Fruit fly (Drosophila melanogaster) whole organism, embryonic: ENCODE results near the gene CG15543.

Experiments
- Awh ChIP-seq: fragments of 200-800 bp; sonication (Bioruptor generic); IDR thresholded peaks from 2 replicates; pipeline ENCODE4, ENCODE4 v1.3.6; 2022; ENCODE audit warnings: missing biosample characterization, missing genetic modification characterization
- Blimp-1 ChIP-seq: fragments of 200-800 bp; sonication (Bioruptor generic); optimal IDR thresholded peaks from 3 replicates; lab custom pipeline; 2018; ENCODE audit warnings: missing biosample characterization, missing genetic modification characterization, mild to moderate bottlenecking, moderate library complexity, missing genetic modification reagents
- CG11247 ChIP-seq: fragments of 200-800 bp; sonication (Bioruptor generic); IDR thresholded peaks from 2 replicates; pipeline ENCODE4 v1.3.6; 2022; ENCODE audit warnings: missing biosample characterization, missing genetic modification characterization
- CG12071 ChIP-seq: fragments of 200-800 bp; sonication (Bioruptor generic); optimal IDR thresholded peaks from 3 replicates; lab custom pipeline; 2018; ENCODE audit warnings: missing biosample characterization, mild to moderate bottlenecking, missing genetic modification characterization
- CG12391 ChIP-seq: fragments of 200-800 bp; sonication (Bioruptor generic); optimal IDR thresholded peaks from 3 replicates; lab custom pipeline; 2018; ENCODE audit warnings: missing biosample characterization, mild to moderate bottlenecking, missing genetic modification characterization, moderate library complexity
- CG15601 ChIP-seq: fragments of 200-800 bp; sonication (Bioruptor generic); optimal IDR thresholded peaks from 3 replicates; lab custom pipeline; 2019; ENCODE audit warnings: missing biosample characterization, mild to moderate bottlenecking, missing genetic modification characterization, moderate library complexity
- CG1602 ChIP-seq: fragments of 200-800 bp; sonication (Bioruptor generic); optimal IDR thresholded peaks from 3 replicates; lab custom pipeline; 2016; ENCODE audit warnings: missing biosample characterization, missing genetic modification characterization
- CG1603 ChIP-seq: fragments of 200-800 bp; sonication (Bioruptor generic); optimal IDR thresholded peaks from 2 replicates; lab custom pipeline; 2019; ENCODE audit warnings: missing biosample characterization, mild to moderate bottlenecking, missing genetic modification characterization, moderate library complexity
- CG17568 ChIP-seq: fragments of 200-800 bp; sonication (Bioruptor generic); optimal IDR thresholded peaks from 2 replicates; lab custom pipeline; 2018; ENCODE audit warnings: missing biosample characterization, mild to moderate bottlenecking, missing genetic modification characterization, moderate library complexity
- CG17802 ChIP-seq: fragments of 200-800 bp; sonication (Bioruptor generic); optimal IDR thresholded peaks from 2 replicates; lab custom pipeline; 2018; ENCODE audit warnings: missing biosample characterization, mild to moderate bottlenecking, missing genetic modification characterization, moderate library complexity
- CG2202 ChIP-seq: fragments of 200-800 bp; sonication (Bioruptor generic); optimal IDR thresholded peaks from 2 replicates; lab custom pipeline; 2018; ENCODE audit warnings: missing biosample characterization, mild to moderate bottlenecking, missing genetic modification characterization
- CG30431 ChIP-seq: fragments of 200-800 bp; sonication (Bioruptor generic); optimal IDR thresholded peaks from 2 replicates; lab custom pipeline; 2017; ENCODE audit warnings: missing biosample characterization, missing genetic modification characterization
- CG3847 ChIP-seq: fragments of 200-800 bp; sonication (Bioruptor generic); IDR thresholded peaks from 2 replicates; pipeline ENCODE4 v1.3.6; 2022; ENCODE audit warnings: missing biosample characterization, missing genetic modification characterization
- CG5953 ChIP-seq: fragments of 200-800 bp; sonication (Bioruptor generic); IDR thresholded peaks from 2 replicates; pipeline ENCODE4 v1.3.6; 2022; ENCODE audit warnings: missing biosample characterization, missing genetic modification characterization
- CG6175 ChIP-seq: fragments of 200-800 bp; sonication (Bioruptor generic); IDR thresholded peaks from 3 replicates; pipeline ENCODE4 v1.3.6; 2022; ENCODE audit warnings: missing biosample characterization, missing genetic modification characterization
- CG6765 ChIP-seq: fragments of 200-800 bp; sonication (Bioruptor generic); optimal IDR thresholded peaks from 3 replicates; lab custom pipeline; 2017; ENCODE audit warnings: missing biosample characterization, mild to moderate bottlenecking, missing genetic modification characterization
- CG6854 ChIP-seq: fragments of 200-800 bp; sonication (Bioruptor generic); optimal IDR thresholded peaks from 3 replicates; lab custom pipeline; 2017; ENCODE audit warnings: missing biosample characterization, mild to moderate bottlenecking, missing genetic modification characterization
- CG7271 ChIP-seq: fragments of 200-800 bp; sonication (Bioruptor generic); optimal IDR thresholded peaks from 2 replicates; lab custom pipeline; 2018; ENCODE audit warnings: missing biosample characterization, mild to moderate bottlenecking, missing genetic modification characterization, moderate library complexity
- CG8089 ChIP-seq: fragments of 200-800 bp; sonication (Bioruptor generic); optimal IDR thresholded peaks from 3 replicates; lab custom pipeline; 2016; ENCODE audit warnings: missing biosample characterization, missing genetic modification characterization
- CG8359 ChIP-seq: fragments of 200-800 bp; sonication (Bioruptor generic); optimal IDR thresholded peaks from 2 replicates; lab custom pipeline; 2017; ENCODE audit warnings: missing biosample characterization, mild to moderate bottlenecking, missing genetic modification characterization, borderline replicate concordance
- CG9437 ChIP-seq: fragments of 200-800 bp; sonication (Bioruptor generic); optimal IDR thresholded peaks from 2 replicates; lab custom pipeline; 2018; ENCODE audit warnings: missing biosample characterization, mild to moderate bottlenecking, missing genetic modification characterization
- Camta ChIP-seq: fragments of 200-800 bp; sonication (Bioruptor generic); optimal IDR thresholded peaks from 2 replicates; lab custom pipeline; 2016; ENCODE audit warnings: missing biosample characterization, missing genetic modification characterization
- D ChIP-seq, 2 experiments: fragments of 200-800 bp in 1 of 2; fragments of >200 bp in 1 of 2; sonication (Bioruptor generic) in 1 of 2; optimal IDR thresholded peaks; 2 replicates in 1 of 2; 3 replicates in 1 of 2; lab custom pipeline; 2017; ENCODE audit warnings: mild to moderate bottlenecking in 1 of 2, missing biosample characterization in 1 of 2, missing genetic modification characterization in 1 of 2, missing genetic modification reagents in 1 of 2
- HmgZ ChIP-seq: fragments of 200-800 bp; sonication (Bioruptor generic); optimal IDR thresholded peaks from 2 replicates; lab custom pipeline; 2018; ENCODE audit warnings: missing biosample characterization, mild to moderate bottlenecking, missing genetic modification characterization
- Nf-YC ChIP-seq: fragments of 200-800 bp; optimal IDR thresholded peaks from 3 replicates; lab custom pipeline; 2019; ENCODE audit warnings: missing biosample characterization, mild to moderate bottlenecking, missing genetic modification characterization, moderate library complexity
- Rfx ChIP-seq: fragments of 200-800 bp; sonication (Bioruptor generic); IDR thresholded peaks from 2 replicates; pipeline ENCODE4 v1.3.6; 2022; ENCODE audit warnings: missing biosample characterization, missing genetic modification characterization
- abd-A ChIP-seq: fragments of 200-800 bp; sonication (Bioruptor generic); optimal IDR thresholded peaks from 3 replicates; lab custom pipeline; 2019; ENCODE audit warnings: missing biosample characterization, mild to moderate bottlenecking, missing genetic modification characterization, moderate library complexity
- ase ChIP-seq: fragments of 200-800 bp; sonication (Bioruptor generic); IDR thresholded peaks from 3 replicates; pipeline ENCODE4 v1.3.6; 2022; ENCODE audit warnings: missing biosample characterization, missing genetic modification characterization
- cg ChIP-seq: fragments of 200-800 bp; sonication (Bioruptor generic); optimal IDR thresholded peaks from 3 replicates; lab custom pipeline; 2019; ENCODE audit warnings: missing biosample characterization, mild to moderate bottlenecking, missing genetic modification characterization, moderate library complexity
- chinmo ChIP-seq: fragments of 200-800 bp; sonication (Bioruptor generic); IDR thresholded peaks from 4 replicates; pipeline ENCODE4 v1.3.6; 2022; ENCODE audit warnings: missing biosample characterization, missing genetic modification characterization; ENCODE audit not compliant: partially characterized antibody
- chm ChIP-seq: fragments of 200-800 bp; sonication (Bioruptor generic); IDR thresholded peaks from 2 replicates; pipeline ENCODE4 v1.3.6; 2022; ENCODE audit warnings: missing biosample characterization, missing genetic modification characterization
- dm ChIP-seq: fragments of 200-800 bp; sonication (Bioruptor generic); optimal IDR thresholded peaks from 3 replicates; lab custom pipeline; 2016; ENCODE audit warnings: missing biosample characterization, missing genetic modification characterization
- dmrt11E ChIP-seq: fragments of 200-800 bp; sonication (Bioruptor generic); optimal IDR thresholded peaks from 3 replicates; lab custom pipeline; 2018; ENCODE audit warnings: missing biosample characterization, mild to moderate bottlenecking, missing genetic modification characterization, moderate library complexity
- emc ChIP-seq: fragments of 200-800 bp; sonication (Bioruptor generic); optimal IDR thresholded peaks from 2 replicates; lab custom pipeline; 2016; ENCODE audit warnings: missing biosample characterization, missing genetic modification characterization
- ewg ChIP-seq: fragments of 200-800 bp; sonication (Bioruptor generic); optimal IDR thresholded peaks from 3 replicates; lab custom pipeline; 2017; ENCODE audit warnings: mild to moderate bottlenecking, missing biosample characterization, missing genetic modification reagents, missing genetic modification characterization
- lab ChIP-seq: fragments of 200-800 bp; sonication (Bioruptor generic); optimal IDR thresholded peaks from 3 replicates; lab custom pipeline; 2017; ENCODE audit warnings: missing biosample characterization, missing genetic modification characterization, mild to moderate bottlenecking, moderate library complexity, missing genetic modification reagents
- lbe ChIP-seq: fragments of 200-800 bp; sonication (Bioruptor generic); optimal IDR thresholded peaks from 2 replicates; lab custom pipeline; 2016; ENCODE audit warnings: missing biosample characterization, mild to moderate bottlenecking, missing genetic modification characterization
- lov ChIP-seq, 2 experiments: fragments of 200-800 bp in 1 of 2; fragments of >200 bp in 1 of 2; sonication (Bioruptor generic) in 1 of 2; IDR thresholded peaks in 1 of 2; optimal IDR thresholded peaks in 1 of 2; 2 replicates in 1 of 2; 3 replicates in 1 of 2; pipeline versions ENCODE4 v1.3.6 to Lab custom; 2017 to 2022; ENCODE audit warnings: missing biosample characterization in 1 of 2, missing genetic modification characterization in 1 of 2
- sqz ChIP-seq: fragments of 200-800 bp; sonication (Bioruptor generic); optimal IDR thresholded peaks from 3 replicates; lab custom pipeline; 2018; ENCODE audit warnings: missing biosample characterization, mild to moderate bottlenecking, missing genetic modification characterization
- sr ChIP-seq: fragments of 200-800 bp; sonication (Bioruptor generic); IDR thresholded peaks from 3 replicates; pipeline ENCODE4 v1.3.6; 2022; ENCODE audit warnings: missing biosample characterization, missing genetic modification characterization
- toy ChIP-seq: fragments of 200-800 bp; sonication (Bioruptor generic); IDR thresholded peaks from 2 replicates; pipeline ENCODE4 v1.3.6; 2022; ENCODE audit warnings: missing biosample characterization, missing genetic modification characterization
- vvl ChIP-seq: fragments of 200-800 bp; sonication (Bioruptor generic); IDR thresholded peaks from 2 replicates; pipeline ENCODE4 v1.3.6; 2022; ENCODE audit warnings: missing biosample characterization, missing genetic modification characterization
- zen ChIP-seq: fragments of 200-800 bp; sonication (Bioruptor generic); optimal IDR thresholded peaks from 3 replicates; lab custom pipeline; 2018; ENCODE audit warnings: missing biosample characterization, mild to moderate bottlenecking, missing genetic modification characterization, moderate library complexity
- zfh1 ChIP-seq: fragments of 200-800 bp; sonication (Bioruptor generic); IDR thresholded peaks from 3 replicates; pipeline ENCODE4 v1.3.6; 2022; ENCODE audit warnings: missing biosample characterization, missing genetic modification characterization

Gene CG15543

dm6 chr3R:30765306-30766033 lies 22.8 kb downstream of the CG15543 start, which contains the start of gene zfh1 (continued):
- TF ChIP-seq ase (GFP tag; lab: Robert Waterston, UW) (no peak), dm (GFP tag; lab: Kevin White, UChicago) (no peak), CG6765 (GFP tag; lab: Kevin White, UChicago) (no peak), CG6175 (GFP tag; lab: Robert Waterston, UW) (no peak), CG12391 (tag; lab: Kevin White, UChicago) (no peak), HmgZ (tag; lab: Kevin White, UChicago) (no peak), toy (GFP tag; lab: Robert Waterston, UW) (no peak), chinmo (peak; percentile 65; the same call in 1 of the 4 replicates), chm (GFP tag; lab: Robert Waterston, UW) (peak; percentile 73; the same call in 1 of the 2 replicates), CG1603 (tag; lab: Kevin White, UChicago) (no peak), emc (GFP tag; lab: Kevin White, UChicago) (no peak), CG3847 (GFP tag; lab: Robert Waterston, UW) (no peak), CG5953 (GFP tag; lab: Robert Waterston, UW) (no peak)

- TF ChIP-seq dmrt11E (tag; lab: Kevin White, UChicago) = peak; percentile 26
- TF ChIP-seq sr = peak; percentile 74; the same call in 2 of the 3 replicates
- TF ChIP-seq lbe (GFP tag; lab: Kevin White, UChicago) = no peak
- peak; percentile 26 for TF ChIP-seq CG30431 (GFP tag; lab: Kevin White, UChicago)
- TF ChIP-seq abd-A (tag; lab: Kevin White, UChicago) = peak; percentile 86
- TF ChIP-seq lab (GFP tag; lab: Kevin White, UChicago) = peak; percentile 3
- peak; percentile 10 for TF ChIP-seq CG17568
- TF ChIP-seq sqz (GFP tag; lab: Kevin White, UChicago) = peak; percentile 24
- peak; percentile 68 for TF ChIP-seq zen
- 0 out of 2 replicates have a peak, but pooled peaks have one; percentile 21 for TF ChIP-seq vvl (GFP tag; lab: Robert Waterston, UW)
- TF ChIP-seq cg (GFP tag; lab: Kevin White, UChicago) = peak; percentile 25
- TF ChIP-seq CG17802 (tag; lab: Kevin White, UChicago) = peak; percentile 19
- TF ChIP-seq Rfx (GFP tag; lab: Robert Waterston, UW) = no peak
- peak; percentile 31 for TF ChIP-seq CG8089 (GFP tag; lab: Kevin White, UChicago)
- TF ChIP-seq CG15601 (tag; lab: Kevin White, UChicago) = peak; percentile 41
- TF ChIP-seq CG7271 (tag; lab: Kevin White, UChicago) = peak; percentile 34
- no peak for TF ChIP-seq CG6854 (GFP tag; lab: Kevin White, UChicago)
- no peak for TF ChIP-seq Camta (GFP tag; lab: Kevin White, UChicago)
- TF ChIP-seq Awh (GFP tag; lab: Robert Waterston, UW) = 0 out of 2 replicates have a peak, but pooled peaks have one; percentile 27
- no peak for TF ChIP-seq CG1602 (GFP tag; lab: Kevin White, UChicago)
- TF ChIP-seq CG12071 (GFP tag; lab: Kevin White, UChicago) = peak; percentile 41
- peak; percentile 93 for TF ChIP-seq Nf-YC
- peak; percentile 18 for TF ChIP-seq CG8359 (GFP tag; lab: Kevin White, UChicago)
- no peak for TF ChIP-seq CG9437 (GFP tag; lab: Kevin White, UChicago)
- TF ChIP-seq D (optimal IDR thresholded peaks at IDR 0.05; lab: Kevin White, UChicago) = peak; percentile 48
- peak; percentile 32 for TF ChIP-seq D (GFP tag; optimal IDR thresholded peaks at IDR 0.05; lab: Kevin White, UChicago)
- 0 out of 3 replicates have a peak, but pooled peaks have one; percentile 5 for TF ChIP-seq zfh1 (GFP tag; lab: Robert Waterston, UW)
- TF ChIP-seq CG11247 = 0 out of 2 replicates have a peak, but pooled peaks have one; percentile 8
- no peak for TF ChIP-seq toy (GFP tag; lab: Robert Waterston, UW)
- peak; percentile 42 for TF ChIP-seq ewg
- peak; percentile 55 for TF ChIP-seq CG2202 (tag; lab: Kevin White, UChicago)
- TF ChIP-seq lov (optimal IDR thresholded peaks at IDR 0.05; lab: Kevin White, UChicago) = no peak
- TF ChIP-seq lov (GFP tag; IDR thresholded peaks at IDR 0.05; lab: Robert Waterston, UW) = no peak
- peak; percentile 41; the same call in 1 of the 2 replicates for TF ChIP-seq chm (GFP tag; lab: Robert Waterston, UW)
- peak; percentile 35 for TF ChIP-seq Blimp-1 (GFP tag; lab: Kevin White, UChicago)
Observed at dm6 chr3R:30766922-30767504, 24.3 kb downstream of the CG15543 start.
